Worm (Caenorhabditis elegans): ENCODE results near the gene T15B12.1.

The T15B12.1 gene

ce11 chrIII:5294867-5295266, 6.9 kb downstream of the T15B12.1 start:
- TF ChIP-seq nhr-28 (tag; optimal IDR thresholded peaks at IDR 0.05), result peak; percentile 27
- no peak for TF ChIP-seq lin-13 (tag; optimal IDR thresholded peaks at IDR 0.05)
- TF ChIP-seq lsy-2 (tag; optimal IDR thresholded peaks at IDR 0.05), result peak; percentile 10
- TF ChIP-seq M03D4.4 (tag; optimal IDR thresholded peaks at IDR 0.05), result peak; percentile 93
- TF ChIP-seq nhr-237 (tag; optimal IDR thresholded peaks at IDR 0.05), result peak; percentile 4
- peak; percentile 91 for TF ChIP-seq drap-1 (GFP tag; optimal IDR thresholded peaks at IDR 0.05)
- TF ChIP-seq flh-1 (GFP tag; optimal IDR thresholded peaks at IDR 0.05), result peak; percentile 86
- peak; percentile 28 for TF ChIP-seq ztf-11 (tag; optimal IDR thresholded peaks at IDR 0.05)
- TF ChIP-seq nhr-2 (tag; optimal IDR thresholded peaks at IDR 0.05), result no peak
- peak; percentile 95 for TF ChIP-seq mls-2 (tag; optimal IDR thresholded peaks at IDR 0.05)
- TF ChIP-seq elt-3 (tag; optimal IDR thresholded peaks at IDR 0.05), result no peak
- no peak for TF ChIP-seq zip-8 (tag; optimal IDR thresholded peaks at IDR 0.05)
- TF ChIP-seq pha-4 (tag; optimal IDR thresholded peaks at IDR 0.05), result peak; percentile 38
- TF ChIP-seq mep-1 (tag; optimal IDR thresholded peaks at IDR 0.05), result peak; percentile 35
- peak; percentile 51 for TF ChIP-seq nhr-76 (tag; optimal IDR thresholded peaks at IDR 0.05)
- TF ChIP-seq ham-2 (GFP tag; optimal IDR thresholded peaks at IDR 0.05), result peak; percentile 79
- peak; percentile 80 for TF ChIP-seq tbx-8 (GFP tag; optimal IDR thresholded peaks at IDR 0.05)
- peak; percentile 88 for TF ChIP-seq ceh-43 (GFP tag; optimal IDR thresholded peaks at IDR 0.05)
- peak; percentile 77 for TF ChIP-seq lin-32 (GFP tag; optimal IDR thresholded peaks at IDR 0.05)
- peak; percentile 67 for TF ChIP-seq hlh-1 (tag; optimal IDR thresholded peaks at IDR 0.05)
- peak; percentile 83 for TF ChIP-seq sem-2 (GFP tag; optimal IDR thresholded peaks at IDR 0.05)
- peak; percentile 90 for TF ChIP-seq cnd-1 (tag; optimal IDR thresholded peaks at IDR 0.05)
- TF ChIP-seq sptf-1 (tag; optimal IDR thresholded peaks at IDR 0.05), result peak; percentile 95
- TF ChIP-seq mab-5 (tag; optimal IDR thresholded peaks at IDR 0.05), result no peak
- TF ChIP-seq unc-62 (GFP tag; optimal IDR thresholded peaks at IDR 0.05), result peak; percentile 65
- TF ChIP-seq ces-1 (GFP tag; optimal IDR thresholded peaks at IDR 0.05), result no peak
- TF ChIP-seq unc-39 (tag; optimal IDR thresholded peaks at IDR 0.05), result peak; percentile 7
- peak; percentile 89 for TF ChIP-seq unc-120 (tag; optimal IDR thresholded peaks at IDR 0.05; ENCODE audit: poor library complexity, severe bottlenecking)
- peak; percentile 80 for TF ChIP-seq bed-3 (GFP tag; optimal IDR thresholded peaks at IDR 0.05)
- TF ChIP-seq elt-1 (tag; optimal IDR thresholded peaks at IDR 0.05; ENCODE audit: borderline replicate concordance, insufficient read depth), result no peak
- TF ChIP-seq ceh-83 (GFP tag; optimal IDR thresholded peaks at IDR 0.05), result peak; percentile 92

- TF ChIP-seq ces-1 (GFP tag; optimal IDR thresholded peaks at IDR 0.05) (no peak), unc-39 (tag; optimal IDR thresholded peaks at IDR 0.05) (no peak), nhr-237 (tag; optimal IDR thresholded peaks at IDR 0.05) (no peak)
These were observed 13.8 kb downstream of the T15B12.1 start, which contains the start of the genes T15B12.2 and F52C9.5 for ce11 chrIII:5301786-5302268. TSS of gene T15B12.2 (minus strand) at chrIII:5301886. TSS of gene F52C9.5 (plus strand) at chrIII:5302218.

- TF ChIP-seq sem-2 (GFP tag; optimal IDR thresholded peaks at IDR 0.05) (no peak), sptf-1 (tag; optimal IDR thresholded peaks at IDR 0.05) (no peak), M03D4.4 (tag; optimal IDR thresholded peaks at IDR 0.05) (no peak), drap-1 (GFP tag; optimal IDR thresholded peaks at IDR 0.05) (no peak), tbx-8 (GFP tag; optimal IDR thresholded peaks at IDR 0.05) (no peak), pha-4 (tag; optimal IDR thresholded peaks at IDR 0.05) (no peak), elt-1 (tag; optimal IDR thresholded peaks at IDR 0.05; ENCODE audit: borderline replicate concordance, insufficient read depth) (no peak), zip-8 (tag; optimal IDR thresholded peaks at IDR 0.05) (no peak)
These were observed 16.1 kb downstream of the T15B12.1 start for ce11 chrIII:5304044-5304443.

- TF ChIP-seq ceh-39 (tag; optimal IDR thresholded peaks at IDR 0.05), result no peak
- peak; percentile 51 for TF ChIP-seq ham-2 (GFP tag; optimal IDR thresholded peaks at IDR 0.05)
- peak; percentile 75 for TF ChIP-seq sptf-1 (tag; optimal IDR thresholded peaks at IDR 0.05)
- TF ChIP-seq bed-3 (GFP tag; optimal IDR thresholded peaks at IDR 0.05), result peak; percentile 69
- TF ChIP-seq cnd-1 (tag; optimal IDR thresholded peaks at IDR 0.05), result peak; percentile 15
- TF ChIP-seq hlh-1 (tag; optimal IDR thresholded peaks at IDR 0.05), result peak; percentile 21
- peak; percentile 59 for TF ChIP-seq unc-120 (tag; optimal IDR thresholded peaks at IDR 0.05; ENCODE audit: poor library complexity, severe bottlenecking)
- peak; percentile 38 for TF ChIP-seq ceh-43 (GFP tag; optimal IDR thresholded peaks at IDR 0.05)
- no peak for TF ChIP-seq nhr-12 (tag; optimal IDR thresholded peaks at IDR 0.05)
- TF ChIP-seq mls-2 (tag; optimal IDR thresholded peaks at IDR 0.05), result peak; percentile 78
- TF ChIP-seq M03D4.4 (tag; optimal IDR thresholded peaks at IDR 0.05), result peak; percentile 39
- TF ChIP-seq elt-1 (tag; optimal IDR thresholded peaks at IDR 0.05; ENCODE audit: borderline replicate concordance, insufficient read depth), result no peak
- TF ChIP-seq sem-2 (GFP tag; optimal IDR thresholded peaks at IDR 0.05), result no peak
- TF ChIP-seq flh-1 (GFP tag; optimal IDR thresholded peaks at IDR 0.05), result no peak
- TF ChIP-seq lin-32 (GFP tag; optimal IDR thresholded peaks at IDR 0.05), result peak; percentile 63
- TF ChIP-seq unc-39 (tag; optimal IDR thresholded peaks at IDR 0.05), result no peak
- TF ChIP-seq drap-1 (GFP tag; optimal IDR thresholded peaks at IDR 0.05), result peak; percentile 73
These were observed 17.7 kb downstream of the T15B12.1 start for ce11 chrIII:5305725-5306124.

Measured in whole organism, mixed stage, embryonic.